Worm (Caenorhabditis elegans) whole organism, late embryonic: ENCODE measurements around the gene F59A1.11.

Experiments used
- Y22D7AL.16 ChIP-seq: sonication (generic microtip); optimal IDR thresholded peaks from 2 replicates; lab custom pipeline; 2016; ENCODE audit warnings: missing genetic modification characterization, missing compliant biosample characterization
- ceh-22 ChIP-seq: sonication (generic microtip); optimal IDR thresholded peaks from 2 replicates; lab custom pipeline; 2017; ENCODE audit warnings: missing biosample characterization, missing genetic modification characterization
- ceh-31 ChIP-seq: sonication (generic microtip); optimal IDR thresholded peaks from 2 replicates; lab custom pipeline; 2016; ENCODE audit warnings: missing genetic modification characterization, missing compliant biosample characterization
- lim-6 ChIP-seq: sonication (generic microtip); optimal IDR thresholded peaks from 2 replicates; lab custom pipeline; 2016; ENCODE audit warnings: missing genetic modification characterization, missing compliant biosample characterization

- no peak for TF ChIP-seq lim-6 (tag; lab: Kevin White, UChicago)
- TF ChIP-seq ceh-22 (tag; lab: Kevin White, UChicago): no peak
- TF ChIP-seq Y22D7AL.16: no peak
- TF ChIP-seq ceh-31: no peak
Measured at ce11 chrV:17616807-17617206, 49.0 kb downstream of the F59A1.11 start, which contains the start of gene Y6G8.6.
